ENCODE assay signal across 1 fruit fly cellular context in the genomic region with DNA sequence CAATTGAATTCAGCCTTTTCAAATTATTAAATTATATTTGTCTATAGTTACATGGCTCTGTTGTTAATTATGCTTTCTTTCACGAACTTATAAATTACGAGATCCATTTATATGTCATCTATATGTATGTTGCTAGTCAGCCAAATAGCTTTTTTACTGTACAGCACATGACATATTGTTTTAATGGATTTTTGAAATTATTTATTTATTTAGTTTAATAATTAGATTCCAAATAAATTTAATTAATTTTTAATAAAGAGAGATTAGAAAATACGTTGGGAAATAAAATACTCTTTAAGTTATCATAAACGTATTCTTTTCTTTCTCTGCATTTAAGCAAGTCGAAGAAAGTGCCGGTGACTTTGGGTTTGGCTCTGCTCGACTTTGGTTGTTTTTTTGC.
A peak's percentile ranks its signal among the peaks of the same experiment; 100 is the strongest.
TF ChIP-seq lines count a peak whose summit lies in the region.

No protein-coding gene starts in this region.

TF ChIP-seq in whole organism, embryonic, 481 proteins besides CTCF, POLR2A, EP300 and RAD21 (continued from another document and continues in another):
- no peak for TF ChIP-seq D19B (GFP tag; optimal IDR thresholded peaks at IDR 0.05; lab: Kevin White, UChicago)
- no peak for TF ChIP-seq crp (GFP tag; optimal IDR thresholded peaks at IDR 0.05; lab: Kevin White, UChicago)
- no peak for TF ChIP-seq tgo (GFP tag; IDR thresholded peaks at IDR 0.05; lab: Robert Waterston, UW)
- no peak for TF ChIP-seq jigr1 (GFP tag; IDR thresholded peaks at IDR 0.05; lab: Robert Waterston, UW)
- peak; percentile 72 for TF ChIP-seq CG31441 (GFP tag; IDR thresholded peaks at IDR 0.05; lab: Robert Waterston, UW)
- TF ChIP-seq pfk (GFP tag; optimal IDR thresholded peaks at IDR 0.05; lab: Kevin White, UChicago), result no peak
- no peak for TF ChIP-seq cas (GFP tag; IDR thresholded peaks at IDR 0.05; lab: Robert Waterston, UW)
- TF ChIP-seq CG2129 (GFP tag; IDR thresholded peaks at IDR 0.05; lab: Robert Waterston, UW; ENCODE audit: partially characterized antibody), result no peak
- peak; percentile 70 for TF ChIP-seq dmrt99B (tag; optimal IDR thresholded peaks at IDR 0.05; lab: Kevin White, UChicago)
- peak; percentile 5 for TF ChIP-seq az2 (GFP tag; optimal IDR thresholded peaks at IDR 0.05; lab: Kevin White, UChicago)
- TF ChIP-seq CG18262 (tag; optimal IDR thresholded peaks at IDR 0.05; lab: Kevin White, UChicago), result peak; percentile 81
- no peak for TF ChIP-seq dmrt11E (tag; optimal IDR thresholded peaks at IDR 0.05; lab: Kevin White, UChicago)
- TF ChIP-seq dm (GFP tag; optimal IDR thresholded peaks at IDR 0.05; lab: Kevin White, UChicago), result no peak
- no peak for TF ChIP-seq sc (optimal IDR thresholded peaks at IDR 0.05; lab: Kevin White, UChicago)
- peak; percentile 27 for TF ChIP-seq sc (GFP tag; optimal IDR thresholded peaks at IDR 0.05; lab: Kevin White, UChicago)
- TF ChIP-seq lola (GFP tag; optimal IDR thresholded peaks at IDR 0.05; lab: Kevin White, UChicago), result peak in 1 of 3 experiments; percentile 42
- no peak for TF ChIP-seq CG12942 (GFP tag; optimal IDR thresholded peaks at IDR 0.05; lab: Kevin White, UChicago)
- no peak for TF ChIP-seq z (GFP tag; IDR thresholded peaks at IDR 0.05; lab: Robert Waterston, UW)
- peak; percentile 47 for TF ChIP-seq CG7556 (GFP tag; optimal IDR thresholded peaks at IDR 0.05; lab: Kevin White, UChicago)
- no peak for TF ChIP-seq br (optimal IDR thresholded peaks at IDR 0.05; lab: Kevin White, UChicago)
- no peak for TF ChIP-seq CG2889 (GFP tag; IDR thresholded peaks at IDR 0.05; lab: Robert Waterston, UW)
- no peak for TF ChIP-seq CG8478 (optimal IDR thresholded peaks at IDR 0.05; lab: Kevin White, UChicago)
- TF ChIP-seq Aef1 (GFP tag; IDR thresholded peaks at IDR 0.05; lab: Robert Waterston, UW), result no peak
- no peak for TF ChIP-seq CG34422 (GFP tag; IDR thresholded peaks at IDR 0.05; lab: Robert Waterston, UW)
- no peak for TF ChIP-seq CkIIα-i1 (GFP tag; IDR thresholded peaks at IDR 0.05; lab: Robert Waterston, UW)
- TF ChIP-seq eyg (GFP tag; optimal IDR thresholded peaks at IDR 0.05; lab: Kevin White, UChicago), result no peak
- TF ChIP-seq CG4404 (GFP tag; IDR thresholded peaks at IDR 0.05; lab: Robert Waterston, UW), result no peak
- 0 out of 3 replicates have a peak, but pooled peaks have one; percentile 23 for TF ChIP-seq ken (GFP tag; IDR thresholded peaks at IDR 0.05; lab: Robert Waterston, UW)
- no peak for TF ChIP-seq Dref (GFP tag; IDR thresholded peaks at IDR 0.05; lab: Robert Waterston, UW)
- TF ChIP-seq gsb-n (tag; optimal IDR thresholded peaks at IDR 0.05; lab: Kevin White, UChicago), result no peak
- TF ChIP-seq HLH4C (GFP tag; IDR thresholded peaks at IDR 0.05; lab: Robert Waterston, UW; ENCODE audit: partially characterized antibody), result no peak
- TF ChIP-seq CG34224 (GFP tag; IDR thresholded peaks at IDR 0.05; lab: Robert Waterston, UW; ENCODE audit: partially characterized antibody), result no peak
- TF ChIP-seq CG17612 (GFP tag; IDR thresholded peaks at IDR 0.05; lab: Robert Waterston, UW), result no peak
- no peak for TF ChIP-seq kni (GFP tag; optimal IDR thresholded peaks at IDR 0.05; lab: Kevin White, UChicago)
- TF ChIP-seq CG15696 (tag; optimal IDR thresholded peaks at IDR 0.05; lab: Kevin White, UChicago), result no peak
- TF ChIP-seq HLH54F (GFP tag; optimal IDR thresholded peaks at IDR 0.05; lab: Kevin White, UChicago), result no peak
- TF ChIP-seq CG11247 (GFP tag; IDR thresholded peaks at IDR 0.05; lab: Robert Waterston, UW), result no peak
- TF ChIP-seq Eip74EF (GFP tag; optimal IDR thresholded peaks at IDR 0.05; lab: Kevin White, UChicago), result peak in 1 of 2 experiments; percentile 60
- no peak for TF ChIP-seq Nf-YB (GFP tag; optimal IDR thresholded peaks at IDR 0.05; lab: Kevin White, UChicago)
- peak; percentile 24 for TF ChIP-seq unpg (GFP tag; optimal IDR thresholded peaks at IDR 0.05; lab: Kevin White, UChicago)
- TF ChIP-seq cwo (GFP tag; optimal IDR thresholded peaks at IDR 0.05; lab: Kevin White, UChicago), result no peak
- TF ChIP-seq Ssrp (tag; optimal IDR thresholded peaks at IDR 0.05; lab: Kevin White, UChicago), result peak; percentile 65
- no peak for TF ChIP-seq CG3838 (GFP tag; optimal IDR thresholded peaks at IDR 0.05; lab: Kevin White, UChicago)
- TF ChIP-seq Fer3 (tag; optimal IDR thresholded peaks at IDR 0.05; lab: Kevin White, UChicago), result no peak
- no peak for TF ChIP-seq kah (GFP tag; optimal IDR thresholded peaks at IDR 0.05; lab: Kevin White, UChicago)
- TF ChIP-seq CG10654 (GFP tag; optimal IDR thresholded peaks at IDR 0.05; lab: Kevin White, UChicago), result no peak
- TF ChIP-seq bbx (GFP tag; IDR thresholded peaks at IDR 0.05; lab: Robert Waterston, UW; ENCODE audit: partially characterized antibody), result no peak
- no peak for TF ChIP-seq B-H1 (GFP tag; IDR thresholded peaks at IDR 0.05; lab: Robert Waterston, UW)
- TF ChIP-seq MBD-R2 (GFP tag; IDR thresholded peaks at IDR 0.05; lab: Robert Waterston, UW), result no peak
- peak; percentile 35 for TF ChIP-seq grau (tag; optimal IDR thresholded peaks at IDR 0.05; lab: Kevin White, UChicago)
- TF ChIP-seq Ets97D (GFP tag; optimal IDR thresholded peaks at IDR 0.05; lab: Kevin White, UChicago), result no peak
- TF ChIP-seq CG15601 (tag; optimal IDR thresholded peaks at IDR 0.05; lab: Kevin White, UChicago), result peak; percentile 56
- TF ChIP-seq CG1233 (GFP tag; optimal IDR thresholded peaks at IDR 0.05; lab: Kevin White, UChicago), result no peak
- no peak for TF ChIP-seq sim (GFP tag; IDR thresholded peaks at IDR 0.05; lab: Robert Waterston, UW)
- no peak for TF ChIP-seq mam (GFP tag; optimal IDR thresholded peaks at IDR 0.05; lab: Kevin White, UChicago)
- TF ChIP-seq MTF-1 (GFP tag; optimal IDR thresholded peaks at IDR 0.05; lab: Kevin White, UChicago; ENCODE audit: borderline replicate concordance), result no peak
- no peak for TF ChIP-seq C15 (GFP tag; IDR thresholded peaks at IDR 0.05; lab: Robert Waterston, UW)
- peak; percentile 6 for TF ChIP-seq CG12659 (GFP tag; optimal IDR thresholded peaks at IDR 0.05; lab: Kevin White, UChicago)
- peak; percentile 31 for TF ChIP-seq PHDP (tag; optimal IDR thresholded peaks at IDR 0.05; lab: Kevin White, UChicago)
- TF ChIP-seq Sox102F (GFP tag; optimal IDR thresholded peaks at IDR 0.05; lab: Kevin White, UChicago), result peak; percentile 72
- TF ChIP-seq CG30403 (GFP tag; optimal IDR thresholded peaks at IDR 0.05; lab: Kevin White, UChicago), result peak; percentile 20
- no peak for TF ChIP-seq hbn (GFP tag; IDR thresholded peaks at IDR 0.05; lab: Robert Waterston, UW; ENCODE audit: partially characterized antibody)
- no peak for TF ChIP-seq otp (GFP tag; IDR thresholded peaks at IDR 0.05; lab: Robert Waterston, UW)
- TF ChIP-seq phol (tag; optimal IDR thresholded peaks at IDR 0.05; lab: Kevin White, UChicago), result peak; percentile 72
- TF ChIP-seq D (optimal IDR thresholded peaks at IDR 0.05; lab: Kevin White, UChicago), result no peak
- peak; percentile 23 for TF ChIP-seq D (GFP tag; optimal IDR thresholded peaks at IDR 0.05; lab: Kevin White, UChicago)
- TF ChIP-seq CG30020 (tag; optimal IDR thresholded peaks at IDR 0.05; lab: Kevin White, UChicago), result peak; percentile 6
- no peak for TF ChIP-seq Sry-δ (GFP tag; optimal IDR thresholded peaks at IDR 0.05; lab: Kevin White, UChicago)
- TF ChIP-seq YL-1 (GFP tag; optimal IDR thresholded peaks at IDR 0.05; lab: Kevin White, UChicago), result no peak
- TF ChIP-seq CG2712 (tag; optimal IDR thresholded peaks at IDR 0.05; lab: Kevin White, UChicago), result peak; percentile 69
- no peak for TF ChIP-seq Rx (GFP tag; IDR thresholded peaks at IDR 0.05; lab: Robert Waterston, UW)
- peak; percentile 24 for TF ChIP-seq CG4424 (GFP tag; optimal IDR thresholded peaks at IDR 0.05; lab: Kevin White, UChicago)
- no peak for TF ChIP-seq mld (GFP tag; IDR thresholded peaks at IDR 0.05; lab: Robert Waterston, UW; ENCODE audit: partially characterized antibody)
- peak; percentile 14 for TF ChIP-seq CG10209 (GFP tag; optimal IDR thresholded peaks at IDR 0.05; lab: Kevin White, UChicago)
- no peak for TF ChIP-seq Bgb (GFP tag; IDR thresholded peaks at IDR 0.05; lab: Robert Waterston, UW; ENCODE audit: partially characterized antibody)
- TF ChIP-seq Xrp1 (GFP tag; IDR thresholded peaks at IDR 0.05; lab: Robert Waterston, UW), result 0 out of 2 replicates have a peak, but pooled peaks have one; percentile 7
- TF ChIP-seq CG7271 (tag; optimal IDR thresholded peaks at IDR 0.05; lab: Kevin White, UChicago), result no peak
- TF ChIP-seq Doc3 (GFP tag; IDR thresholded peaks at IDR 0.05; lab: Robert Waterston, UW; ENCODE audit: partially characterized antibody), result no peak
- no peak for TF ChIP-seq CG12769 (tag; optimal IDR thresholded peaks at IDR 0.05; lab: Kevin White, UChicago)
- no peak for TF ChIP-seq Mrtf (GFP tag; IDR thresholded peaks at IDR 0.05; lab: Robert Waterston, UW)
- TF ChIP-seq ems (GFP tag; optimal IDR thresholded peaks at IDR 0.05; lab: Kevin White, UChicago), result no peak
- TF ChIP-seq CG11093 (GFP tag; IDR thresholded peaks at IDR 0.05; lab: Robert Waterston, UW), result no peak
- no peak for TF ChIP-seq CG8281 (tag; optimal IDR thresholded peaks at IDR 0.05; lab: Kevin White, UChicago)
- no peak for TF ChIP-seq Pdp1 (GFP tag; optimal IDR thresholded peaks at IDR 0.05; lab: Kevin White, UChicago)
- TF ChIP-seq CG15479 (GFP tag; optimal IDR thresholded peaks at IDR 0.05; lab: Kevin White, UChicago), result no peak
- no peak for TF ChIP-seq scrt (GFP tag; optimal IDR thresholded peaks at IDR 0.05; lab: Kevin White, UChicago)
- no peak for TF ChIP-seq CG2116 (GFP tag; optimal IDR thresholded peaks at IDR 0.05; lab: Kevin White, UChicago)
- peak; percentile 32 for TF ChIP-seq CG6254 (GFP tag; optimal IDR thresholded peaks at IDR 0.05; lab: Kevin White, UChicago)
- TF ChIP-seq danr (GFP tag; IDR thresholded peaks at IDR 0.05; lab: Robert Waterston, UW), result no peak
- no peak for TF ChIP-seq H15 (GFP tag; IDR thresholded peaks at IDR 0.05; lab: Robert Waterston, UW)
- TF ChIP-seq NFAT (GFP tag; IDR thresholded peaks at IDR 0.05; lab: Robert Waterston, UW), result no peak
- no peak for TF ChIP-seq CG9932 (GFP tag; IDR thresholded peaks at IDR 0.05; lab: Robert Waterston, UW)
- TF ChIP-seq Lpt (GFP tag; optimal IDR thresholded peaks at IDR 0.05; lab: Kevin White, UChicago), result no peak
- no peak for TF ChIP-seq Doc2 (GFP tag; IDR thresholded peaks at IDR 0.05; lab: Robert Waterston, UW)
- TF ChIP-seq CG13296 (GFP tag; optimal IDR thresholded peaks at IDR 0.05; lab: Kevin White, UChicago), result no peak
- no peak for TF ChIP-seq aop (GFP tag; IDR thresholded peaks at IDR 0.05; lab: Robert Waterston, UW)
- TF ChIP-seq gem (tag; optimal IDR thresholded peaks at IDR 0.05; lab: Kevin White, UChicago), result peak; percentile 70
- TF ChIP-seq emc (GFP tag; optimal IDR thresholded peaks at IDR 0.05; lab: Kevin White, UChicago), result no peak
- TF ChIP-seq sob (GFP tag; IDR thresholded peaks at IDR 0.05; lab: Robert Waterston, UW), result no peak
- TF ChIP-seq Atf3 (GFP tag; optimal IDR thresholded peaks at IDR 0.05; lab: Kevin White, UChicago), result no peak
- no peak for TF ChIP-seq nau (GFP tag; optimal IDR thresholded peaks at IDR 0.05; lab: Kevin White, UChicago)
- no peak for TF ChIP-seq CG12744 (GFP tag; optimal IDR thresholded peaks at IDR 0.05; lab: Kevin White, UChicago)
- no peak for TF ChIP-seq Kr (GFP tag; optimal IDR thresholded peaks at IDR 0.05; lab: Kevin White, UChicago)
- TF ChIP-seq CG8089 (GFP tag; optimal IDR thresholded peaks at IDR 0.05; lab: Kevin White, UChicago), result no peak
- TF ChIP-seq Stat92E (GFP tag; optimal IDR thresholded peaks at IDR 0.05; lab: Kevin White, UChicago), result no peak
- no peak for TF ChIP-seq CG1602 (GFP tag; optimal IDR thresholded peaks at IDR 0.05; lab: Kevin White, UChicago)
- TF ChIP-seq gcm2 (GFP tag; optimal IDR thresholded peaks at IDR 0.05; lab: Kevin White, UChicago), result no peak
- no peak for TF ChIP-seq CG31388 (GFP tag; optimal IDR thresholded peaks at IDR 0.05; lab: Kevin White, UChicago)
- TF ChIP-seq CG11398 (GFP tag; optimal IDR thresholded peaks at IDR 0.05; lab: Kevin White, UChicago), result no peak
- no peak for TF ChIP-seq Dbx (GFP tag; IDR thresholded peaks at IDR 0.05; lab: Robert Waterston, UW)
- TF ChIP-seq row (GFP tag; IDR thresholded peaks at IDR 0.05; lab: Robert Waterston, UW), result 0 out of 3 replicates have a peak, but pooled peaks have one; percentile 20
- TF ChIP-seq CG14667 (GFP tag; IDR thresholded peaks at IDR 0.05; lab: Robert Waterston, UW), result no peak
- TF ChIP-seq CG17359 (tag; optimal IDR thresholded peaks at IDR 0.05; lab: Kevin White, UChicago), result peak; percentile 51
- no peak for TF ChIP-seq H2.0 (GFP tag; IDR thresholded peaks at IDR 0.05; lab: Robert Waterston, UW)
- TF ChIP-seq CG1603 (tag; optimal IDR thresholded peaks at IDR 0.05; lab: Kevin White, UChicago), result no peak
- no peak for TF ChIP-seq lov (optimal IDR thresholded peaks at IDR 0.05; lab: Kevin White, UChicago)
- TF ChIP-seq lov (GFP tag; IDR thresholded peaks at IDR 0.05; lab: Robert Waterston, UW), result no peak
- TF ChIP-seq Hr39 (optimal IDR thresholded peaks at IDR 0.05; lab: Kevin White, UChicago), result no peak
- no peak for TF ChIP-seq CG43689 (GFP tag; IDR thresholded peaks at IDR 0.05; lab: Robert Waterston, UW)
- no peak for TF ChIP-seq CG16813 (GFP tag; IDR thresholded peaks at IDR 0.05; lab: Robert Waterston, UW; ENCODE audit: partially characterized antibody)
- TF ChIP-seq CG2678 (tag; optimal IDR thresholded peaks at IDR 0.05; lab: Kevin White, UChicago), result peak; percentile 66
- TF ChIP-seq Bdp1 (GFP tag; optimal IDR thresholded peaks at IDR 0.05; lab: Kevin White, UChicago), result no peak
- no peak for TF ChIP-seq BtbVII (GFP tag; optimal IDR thresholded peaks at IDR 0.05; lab: Kevin White, UChicago)
- TF ChIP-seq CG13775 (GFP tag; optimal IDR thresholded peaks at IDR 0.05; lab: Kevin White, UChicago), result no peak
- no peak for TF ChIP-seq CG18764 (GFP tag; optimal IDR thresholded peaks at IDR 0.05; lab: Kevin White, UChicago)
- no peak for TF ChIP-seq yki (optimal IDR thresholded peaks at IDR 0.05; lab: Kevin White, UChicago)
- TF ChIP-seq CG42726 (GFP tag; IDR thresholded peaks at IDR 0.05; lab: Robert Waterston, UW; ENCODE audit: partially characterized antibody), result no peak
- TF ChIP-seq vvl (GFP tag; IDR thresholded peaks at IDR 0.05; lab: Robert Waterston, UW), result no peak
- no peak for TF ChIP-seq prd (optimal IDR thresholded peaks at IDR 0.05; lab: Kevin White, UChicago)
- TF ChIP-seq prd (GFP tag; IDR thresholded peaks at IDR 0.05; lab: Robert Waterston, UW), result no peak
- TF ChIP-seq Fer1 (GFP tag; optimal IDR thresholded peaks at IDR 0.05; lab: Kevin White, UChicago), result no peak
- TF ChIP-seq rib (GFP tag; IDR thresholded peaks at IDR 0.05; lab: Robert Waterston, UW), result no peak
- no peak for TF ChIP-seq CG34376 (GFP tag; optimal IDR thresholded peaks at IDR 0.05; lab: Kevin White, UChicago)
